Worm (Caenorhabditis elegans): ENCODE data around the gene K02C4.3.

Gene K02C4.3

DNA sequence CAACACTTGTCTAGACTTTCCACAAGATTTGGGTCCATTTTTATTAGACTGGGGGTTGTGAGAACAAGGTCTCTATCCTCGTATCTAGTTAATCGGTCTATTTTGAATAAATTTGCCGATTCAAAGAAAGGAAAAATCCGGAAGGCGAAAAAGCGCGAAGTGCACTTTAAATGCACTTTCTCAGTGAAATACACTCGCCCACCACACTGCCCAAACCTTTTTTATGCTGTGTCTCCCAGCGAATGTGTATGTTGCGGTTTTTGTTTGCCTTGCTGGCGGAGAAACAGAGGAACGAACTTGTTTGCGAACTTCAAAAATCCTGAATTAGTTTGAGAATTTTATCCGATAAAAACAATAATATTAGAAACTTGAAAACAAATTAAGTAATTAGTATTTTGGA is 44.1 kb upstream of the K02C4.3 start:
- peak; percentile 62 for TF ChIP-seq daf-12 (tag; optimal IDR thresholded peaks at IDR 0.05)
- no peak for TF ChIP-seq hmg-11 (tag; optimal IDR thresholded peaks at IDR 0.05)
- peak; percentile 25 for TF ChIP-seq pha-4 (tag; optimal IDR thresholded peaks at IDR 0.05)
- no peak for TF ChIP-seq elt-3 (tag; optimal IDR thresholded peaks at IDR 0.05)
- peak; percentile 67 for TF ChIP-seq ama-1 (optimal IDR thresholded peaks at IDR 0.05)
- no peak for TF ChIP-seq nhr-76 (tag; optimal IDR thresholded peaks at IDR 0.05)
- TF ChIP-seq lsy-12 (tag; optimal IDR thresholded peaks at IDR 0.05), result peak; percentile 28

DNA sequence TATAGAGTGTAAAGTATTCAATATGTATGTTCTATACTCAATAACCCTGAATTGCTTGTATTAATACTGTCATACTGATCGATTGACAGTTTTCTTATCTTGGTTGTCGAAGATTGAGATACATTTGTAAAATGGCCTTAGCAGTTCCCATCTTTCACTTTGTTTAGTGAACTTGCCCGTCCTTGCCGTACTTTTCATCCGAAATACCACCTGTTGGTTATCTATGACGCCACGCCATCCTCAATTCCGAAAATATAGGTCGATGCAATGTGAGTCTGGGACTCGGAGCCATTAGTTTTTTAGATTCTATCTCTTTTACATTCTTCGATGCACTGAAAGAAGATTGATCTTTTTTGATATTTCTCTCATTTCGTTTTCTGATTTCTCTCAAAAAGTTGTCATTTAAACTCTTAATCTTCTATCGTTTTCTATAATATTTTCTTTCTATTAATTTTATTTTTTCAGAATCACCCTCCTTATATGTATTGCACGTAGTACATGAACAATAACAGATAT is 42.9 kb upstream of the K02C4.3 start, which contains the start of gene ulp-4:
ulp-4 (plus strand) TSS at position 466 of the 516 bp plus-strand sequence.
- peak; percentile 23 for TF ChIP-seq elt-1 (tag; optimal IDR thresholded peaks at IDR 0.05)
- peak; percentile 72 for TF ChIP-seq nhr-25 (tag; optimal IDR thresholded peaks at IDR 0.05)
- no peak for TF ChIP-seq eor-1 (tag; optimal IDR thresholded peaks at IDR 0.05)
- TF ChIP-seq nfya-1 (tag; optimal IDR thresholded peaks at IDR 0.05; ENCODE audit: insufficient read depth), result peak; percentile 22
- TF ChIP-seq ama-1 (optimal IDR thresholded peaks at IDR 0.05), result peak; percentile 34

DNA sequence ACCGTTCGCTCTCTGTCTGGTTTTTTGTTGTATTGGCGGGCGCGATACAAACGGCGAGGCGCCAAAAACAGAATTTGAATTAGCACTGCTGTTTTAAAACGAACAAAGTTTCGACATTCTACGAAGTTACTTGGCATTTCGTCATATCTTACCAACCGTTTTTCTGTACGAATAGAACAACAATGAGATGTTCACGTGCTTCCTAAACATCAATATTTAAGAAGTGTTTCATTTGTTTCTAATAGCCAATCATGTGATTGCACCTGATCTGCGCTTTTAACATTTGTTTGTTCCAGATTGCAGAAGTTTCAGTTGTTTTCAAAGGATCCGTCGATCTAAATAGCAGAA is 42.4 kb upstream of the K02C4.3 start:
- TF ChIP-seq ama-1 (optimal IDR thresholded peaks at IDR 0.05) (no peak), hmg-11 (tag; optimal IDR thresholded peaks at IDR 0.05) (no peak), ztf-4 (tag; optimal IDR thresholded peaks at IDR 0.05) (no peak), ZK546.5 (tag; optimal IDR thresholded peaks at IDR 0.05) (no peak), jun-1 (tag; optimal IDR thresholded peaks at IDR 0.05) (no peak)

- no peak for TF ChIP-seq snpc-4 (tag; optimal IDR thresholded peaks at IDR 0.05)
- TF ChIP-seq unc-62 (GFP tag; optimal IDR thresholded peaks at IDR 0.05), result peak; percentile 42
- peak; percentile 27 for TF ChIP-seq skn-1 (tag; optimal IDR thresholded peaks at IDR 0.05)
- TF ChIP-seq ceh-28 (tag; optimal IDR thresholded peaks at IDR 0.05), result peak; percentile 44
- TF ChIP-seq ceh-16 (tag; optimal IDR thresholded peaks at IDR 0.05), result no peak
- TF ChIP-seq elt-2 (tag; optimal IDR thresholded peaks at IDR 0.05), result peak; percentile 35
- TF ChIP-seq sea-2 (GFP tag; optimal IDR thresholded peaks at IDR 0.05), result no peak
- TF ChIP-seq tbx-2 (tag; optimal IDR thresholded peaks at IDR 0.05), result peak; percentile 0
- TF ChIP-seq ama-1 (optimal IDR thresholded peaks at IDR 0.05), result peak; percentile 40
- peak; percentile 94 for TF ChIP-seq nhr-25 (tag; optimal IDR thresholded peaks at IDR 0.05)
- no peak for TF ChIP-seq nhr-67 (tag; optimal IDR thresholded peaks at IDR 0.05)
- peak; percentile 85 for TF ChIP-seq nfya-1 (tag; optimal IDR thresholded peaks at IDR 0.05; ENCODE audit: insufficient read depth)
- peak in 1 of 3 experiments; percentile 52 for TF ChIP-seq elt-3 (tag; optimal IDR thresholded peaks at IDR 0.05)
- TF ChIP-seq hmg-11 (tag; optimal IDR thresholded peaks at IDR 0.05), result peak; percentile 71
- peak; percentile 79 for TF ChIP-seq lin-39 (tag; optimal IDR thresholded peaks at IDR 0.05)
- TF ChIP-seq ztf-4 (tag; optimal IDR thresholded peaks at IDR 0.05), result peak; percentile 50
- peak; percentile 55 for TF ChIP-seq elt-1 (tag; optimal IDR thresholded peaks at IDR 0.05)
- TF ChIP-seq aly-2 (tag; optimal IDR thresholded peaks at IDR 0.05), result no peak
- peak; percentile 69 for TF ChIP-seq pha-4 (tag; optimal IDR thresholded peaks at IDR 0.05)
- TF ChIP-seq nhr-23 (tag; optimal IDR thresholded peaks at IDR 0.05), result peak; percentile 49
- TF ChIP-seq nhr-43 (tag; optimal IDR thresholded peaks at IDR 0.05; ENCODE audit: poor library complexity, severe bottlenecking), result peak; percentile 58
- TF ChIP-seq zag-1 (tag; optimal IDR thresholded peaks at IDR 0.05), result no peak
These were observed 41.8 kb upstream of the K02C4.3 start for ce11 chrII:8128273-8129039.

- TF ChIP-seq mdl-1 (tag; optimal IDR thresholded peaks at IDR 0.05) (no peak), nhr-67 (tag; optimal IDR thresholded peaks at IDR 0.05) (no peak), eor-1 (tag; optimal IDR thresholded peaks at IDR 0.05) (no peak), nhr-11 (tag; optimal IDR thresholded peaks at IDR 0.05) (no peak), nhr-23 (tag; optimal IDR thresholded peaks at IDR 0.05) (no peak), fos-1 (tag; optimal IDR thresholded peaks at IDR 0.05) (no peak), daf-12 (tag; optimal IDR thresholded peaks at IDR 0.05) (no peak), elt-3 (tag; optimal IDR thresholded peaks at IDR 0.05) (no peak), ceh-9 (tag; optimal IDR thresholded peaks at IDR 0.05) (no peak), ceh-16 (tag; optimal IDR thresholded peaks at IDR 0.05) (no peak), nhr-76 (tag; optimal IDR thresholded peaks at IDR 0.05) (no peak), nfya-1 (tag; optimal IDR thresholded peaks at IDR 0.05; ENCODE audit: insufficient read depth) (no peak), elt-2 (tag; optimal IDR thresholded peaks at IDR 0.05) (no peak)
These were observed 41.1 kb upstream of the K02C4.3 start for ce11 chrII:8127794-8128193.

All from whole organism, L3 larva.